Fruit fly (Drosophila melanogaster) whole organism, embryonic: ENCODE results near the gene CG43077.

Source experiments
- CG17385 ChIP-seq: fragments of 200-800 bp; sonication (Bioruptor generic); optimal IDR thresholded peaks from 3 replicates; lab custom pipeline; 2018; ENCODE audit warnings: missing biosample characterization, mild to moderate bottlenecking, missing genetic modification characterization
- CTCF ChIP-seq: fragments of 200-800 bp; sonication (Bioruptor generic); optimal IDR thresholded peaks from 2 replicates; lab custom pipeline; 2017; ENCODE audit warnings: missing biosample characterization, mild to moderate bottlenecking, missing genetic modification characterization, moderate library complexity

DNA sequence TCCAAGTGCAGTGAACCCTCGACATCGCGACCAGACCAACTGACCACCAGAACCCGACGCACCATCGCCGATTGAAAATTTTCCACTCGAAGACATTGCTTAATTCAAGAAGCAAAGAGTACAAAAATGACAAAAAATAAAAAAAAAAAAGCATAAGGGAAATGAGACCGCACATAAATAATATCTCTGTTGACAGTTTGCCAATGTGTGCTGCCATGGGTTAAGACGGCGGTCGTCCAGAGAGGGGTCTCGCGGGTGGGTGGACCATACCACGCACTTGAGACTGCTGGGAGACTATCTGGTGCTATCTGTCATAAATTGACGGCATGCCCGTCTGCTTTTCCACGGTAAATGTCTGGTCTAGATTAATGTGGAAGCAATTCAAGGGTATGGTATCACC is 25.1 kb upstream of the CG43077 start:
- TF ChIP-seq CG17385 (GFP tag; lab: Kevin White, UChicago): no peak
- TF ChIP-seq CTCF: no peak
